Fruit fly (Drosophila melanogaster): ENCODE measurements around the gene CG32640.

CG32640 gene

DNA sequence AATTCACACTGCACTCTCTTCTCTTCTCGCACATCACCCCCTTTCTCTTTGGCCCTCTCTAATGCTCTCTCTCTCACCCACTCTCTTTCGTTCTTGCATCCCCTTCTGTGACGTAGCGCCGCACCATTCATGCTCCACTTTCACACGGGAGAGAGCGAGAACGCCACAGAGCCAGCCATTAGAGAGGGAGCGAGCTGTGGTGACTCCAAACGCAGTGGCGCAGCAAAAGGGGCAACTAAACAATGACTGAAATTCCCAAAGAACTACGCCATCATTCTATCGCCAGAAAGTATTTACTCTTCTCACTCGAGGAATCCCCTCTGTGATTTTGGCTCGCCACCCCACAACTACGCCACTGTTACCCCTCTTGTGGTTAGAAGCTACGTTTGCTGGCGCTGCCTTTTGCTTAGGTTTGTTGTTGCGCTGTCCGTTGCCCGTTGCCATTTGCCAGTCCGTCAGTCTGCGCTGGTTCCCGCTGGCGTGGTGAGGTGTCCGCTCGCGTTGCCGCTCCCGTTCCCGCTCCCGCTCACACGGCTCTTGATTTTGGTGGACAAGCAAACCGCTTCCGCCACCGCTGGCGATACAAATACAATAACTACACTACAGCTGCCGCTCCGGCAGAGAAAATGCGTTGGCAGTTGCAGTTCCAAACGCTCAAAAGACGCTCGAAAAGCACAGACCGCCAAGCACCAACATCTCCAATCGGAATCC lies 46.6 kb upstream of the CG32640 start (continued):
- TF ChIP-seq lbe (GFP tag; optimal IDR thresholded peaks at IDR 0.05) (peak; percentile 98), D19A (tag; optimal IDR thresholded peaks at IDR 0.05) (peak; percentile 95), hth (optimal IDR thresholded peaks at IDR 0.05) (no peak), CG6683 (GFP tag; optimal IDR thresholded peaks at IDR 0.05) (peak; percentile 98), Xbp1 (GFP tag; optimal IDR thresholded peaks at IDR 0.05) (peak; percentile 99), CG5180 (GFP tag; optimal IDR thresholded peaks at IDR 0.05) (peak; percentile 93), fu2 (GFP tag; optimal IDR thresholded peaks at IDR 0.05) (peak; percentile 99), pum (GFP tag; optimal IDR thresholded peaks at IDR 0.05) (peak; percentile 99), Rfx (GFP tag; IDR thresholded peaks at IDR 0.05) (peak; percentile 100), phol (tag; optimal IDR thresholded peaks at IDR 0.05) (peak; percentile 95), CG4360 (GFP tag; IDR thresholded peaks at IDR 0.05) (peak; percentile 92), chinmo (GFP tag; IDR thresholded peaks at IDR 0.05; ENCODE audit: partially characterized antibody) (peak; percentile 88; the same call in 3 of the 4 replicates), oc (tag; optimal IDR thresholded peaks at IDR 0.05) (peak; percentile 98), CG18764 (GFP tag; optimal IDR thresholded peaks at IDR 0.05) (peak; percentile 97), CG5245 (GFP tag; optimal IDR thresholded peaks at IDR 0.05) (peak; percentile 99), fd102C (GFP tag; optimal IDR thresholded peaks at IDR 0.05) (peak; percentile 58), CG34224 (GFP tag; IDR thresholded peaks at IDR 0.05; ENCODE audit: partially characterized antibody) (peak; percentile 49; the same call in 1 of the 3 replicates), insv (GFP tag; optimal IDR thresholded peaks at IDR 0.05) (peak in 1 of 2 experiments; percentile 78), CG16815 (GFP tag; optimal IDR thresholded peaks at IDR 0.05) (peak; percentile 99), Nf-YA (GFP tag; IDR thresholded peaks at IDR 0.05) (peak; percentile 97), chn (GFP tag; optimal IDR thresholded peaks at IDR 0.05) (peak; percentile 99), CG4404 (GFP tag; IDR thresholded peaks at IDR 0.05) (peak; percentile 99), CG2678 (tag; optimal IDR thresholded peaks at IDR 0.05) (peak; percentile 99), H15 (GFP tag; IDR thresholded peaks at IDR 0.05) (peak; percentile 99)

DNA sequence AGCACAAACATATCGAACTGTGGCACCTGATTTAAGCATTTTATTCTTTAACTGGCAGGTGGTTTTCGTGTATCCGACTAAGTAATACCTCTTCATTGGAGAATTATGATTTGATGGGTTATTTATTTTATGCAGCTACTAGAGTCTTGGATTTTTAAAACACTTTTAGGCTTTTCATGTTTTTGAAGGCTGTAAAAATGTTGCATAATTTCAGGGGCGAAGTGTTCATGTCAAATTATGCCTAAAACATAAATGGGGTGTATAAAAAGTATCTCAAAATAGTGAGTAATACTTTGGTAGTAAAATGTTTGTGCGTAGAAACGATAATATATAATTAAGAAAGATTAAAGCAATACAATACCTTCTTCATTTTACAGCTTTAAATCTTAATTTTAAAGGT lies 43.0 kb upstream of the CG32640 start:
- TF ChIP-seq Optix (GFP tag; IDR thresholded peaks at IDR 0.05) (no peak), CG17385 (GFP tag; optimal IDR thresholded peaks at IDR 0.05) (no peak), CG18476 (GFP tag; optimal IDR thresholded peaks at IDR 0.05) (peak; percentile 47), Ssrp (tag; optimal IDR thresholded peaks at IDR 0.05) (no peak), CG13775 (GFP tag; optimal IDR thresholded peaks at IDR 0.05) (no peak), croc (GFP tag; conservative IDR thresholded peaks at IDR 0.05) (no peak), slp2 (GFP tag; optimal IDR thresholded peaks at IDR 0.05) (no peak), Usf (GFP tag; optimal IDR thresholded peaks at IDR 0.05) (no peak), kay (GFP tag; optimal IDR thresholded peaks at IDR 0.05) (peak; percentile 24), CG6689 (GFP tag; IDR thresholded peaks at IDR 0.05) (no peak), Bgb (GFP tag; IDR thresholded peaks at IDR 0.05; ENCODE audit: partially characterized antibody) (0 out of 2 replicates have a peak, but pooled peaks have one; percentile 29), CG11085 (GFP tag; IDR thresholded peaks at IDR 0.05) (no peak), CG6272 (GFP tag; IDR thresholded peaks at IDR 0.05) (no peak), Mad (GFP tag; optimal IDR thresholded peaks at IDR 0.05) (no peak), E2f1 (GFP tag; IDR thresholded peaks at IDR 0.05) (no peak), CG17802 (tag; optimal IDR thresholded peaks at IDR 0.05) (no peak), CG1602 (GFP tag; optimal IDR thresholded peaks at IDR 0.05) (no peak), kah (GFP tag; optimal IDR thresholded peaks at IDR 0.05) (no peak), Max (GFP tag; optimal IDR thresholded peaks at IDR 0.05) (no peak), HLH4C (GFP tag; IDR thresholded peaks at IDR 0.05; ENCODE audit: partially characterized antibody) (peak; percentile 44), CG17829 (tag; optimal IDR thresholded peaks at IDR 0.05) (no peak), lola (GFP tag; optimal IDR thresholded peaks at IDR 0.05) (no peak), dm (GFP tag; optimal IDR thresholded peaks at IDR 0.05) (no peak), CG15011 (GFP tag; optimal IDR thresholded peaks at IDR 0.05) (no peak), danr (GFP tag; IDR thresholded peaks at IDR 0.05) (no peak), CG12942 (GFP tag; optimal IDR thresholded peaks at IDR 0.05) (no peak), CG11456 (GFP tag; IDR thresholded peaks at IDR 0.05) (no peak)

Data from whole organism, embryonic.